Worm (Caenorhabditis elegans) whole organism, L1 larva: Measurements from ENCODE around the gene Y43B11AR.1.

Source experiments
- C04F5.9 ChIP-seq: sonication (generic microtip); optimal IDR thresholded peaks from 2 replicates; lab custom pipeline; 2016; ENCODE audit warnings: missing genetic modification characterization, missing compliant biosample characterization
- C34B4.2 ChIP-seq: sonication (generic microtip); optimal IDR thresholded peaks from 2 replicates; lab custom pipeline; 2017; ENCODE audit warnings: mild to moderate bottlenecking, missing genetic modification characterization, missing compliant biosample characterization
- F16B12.6 ChIP-seq: fragments of 150-350 bp; optimal IDR thresholded peaks from 2 replicates; lab custom pipeline; 2014; ENCODE audit warnings: missing biosample characterization, missing genetic modification characterization
- Y116A8C.19 ChIP-seq: sonication (generic microtip); optimal IDR thresholded peaks from 2 replicates; lab custom pipeline; 2016; ENCODE audit warnings: missing compliant biosample characterization, missing genetic modification characterization, borderline replicate concordance
- aha-1 ChIP-seq: fragments of 150-350 bp; optimal IDR thresholded peaks from 2 replicates; lab custom pipeline; 2014; ENCODE audit warnings: missing biosample characterization, missing genetic modification characterization
- alr-1 ChIP-seq: fragments of 200-800 bp; sonication (Bioruptor generic); optimal IDR thresholded peaks from 2 replicates; lab custom pipeline; 2018; ENCODE audit warnings: borderline replicate concordance, mild to moderate bottlenecking, missing genetic modification characterization, missing compliant biosample characterization
- ceh-88 ChIP-seq: fragments of 200-800 bp; sonication (Bioruptor generic); IDR thresholded peaks from 2 replicates; pipeline ENCODE4 v1.3.6; 2022; ENCODE audit warnings: missing genetic modification characterization, missing compliant biosample characterization
- ceh-90 ChIP-seq: sonication (generic microtip); optimal IDR thresholded peaks from 2 replicates; lab custom pipeline; 2016; ENCODE audit warnings: missing genetic modification characterization, missing compliant biosample characterization
- ces-1 ChIP-seq: fragments of 150-350 bp; optimal IDR thresholded peaks from 2 replicates; lab custom pipeline; 2014; ENCODE audit warnings: missing biosample characterization, missing genetic modification reagents, missing genetic modification characterization
- egl-13 ChIP-seq: sonication (generic microtip); optimal IDR thresholded peaks from 2 replicates; lab custom pipeline; 2016; ENCODE audit warnings: missing genotype, missing genetic modification reagents, missing genetic modification characterization, missing compliant biosample characterization
- egl-27 ChIP-seq, 2 experiments: fragments of 150-350 bp in 1 of 2; sonication (generic microtip); optimal IDR thresholded peaks; 3 replicates each; lab custom pipeline; 2017 to 2018; ENCODE audit warnings: missing biosample characterization in 2 of 2, missing genetic modification characterization in 2 of 2, missing genetic modification reagents in 2 of 2
- elt-2 ChIP-seq: sonication (generic microtip); optimal IDR thresholded peaks from 2 replicates; lab custom pipeline; 2016; ENCODE audit warnings: missing genetic modification characterization, mild to moderate bottlenecking, inconsistent platforms, missing compliant biosample characterization, missing genetic modification reagents
- ets-5 ChIP-seq: fragments of 200-800 bp; sonication (Bioruptor generic); IDR thresholded peaks from 2 replicates; pipeline ENCODE4 v1.3.6; 2022; ENCODE audit warnings: missing genetic modification characterization, missing compliant biosample characterization
- fkh-8 ChIP-seq: sonication (generic microtip); optimal IDR thresholded peaks from 2 replicates; lab custom pipeline; 2016; ENCODE audit warnings: mild to moderate bottlenecking, missing genetic modification characterization, missing compliant biosample characterization
- fos-1 ChIP-seq: fragments of 150-350 bp; optimal IDR thresholded peaks from 2 replicates; lab custom pipeline; 2014; ENCODE audit warnings: missing biosample characterization, missing genetic modification characterization
- grh-1 ChIP-seq: fragments of 200-800 bp; sonication (Bioruptor generic); IDR thresholded peaks from 2 replicates; pipeline ENCODE4 v1.3.6; 2022; ENCODE audit warnings: missing genetic modification reagents, missing genetic modification characterization, missing compliant biosample characterization
- hlh-17 ChIP-seq: fragments of 200-800 bp; sonication (Bioruptor generic); optimal IDR thresholded peaks from 2 replicates; lab custom pipeline; 2018; ENCODE audit warnings: missing genetic modification characterization, mild to moderate bottlenecking, missing compliant biosample characterization, moderate library complexity, borderline replicate concordance
- isw-1 ChIP-seq: fragments of 200-800 bp; sonication (Bioruptor generic); IDR thresholded peaks from 2 replicates; pipeline ENCODE4 v1.3.6; 2022; ENCODE audit warnings: missing genetic modification characterization, missing compliant biosample characterization
- lin-14 ChIP-seq: fragments of 200-800 bp; sonication (Bioruptor generic); optimal IDR thresholded peaks from 2 replicates; lab custom pipeline; 2018; ENCODE audit warnings: mild to moderate bottlenecking, missing genetic modification characterization, moderate library complexity, missing compliant biosample characterization
- lsy-2 ChIP-seq, 2 experiments: fragments of 150-350 bp; optimal IDR thresholded peaks; 2 replicates each; lab custom pipeline; 2014; ENCODE audit warnings: missing biosample characterization in 2 of 2, missing genetic modification characterization in 2 of 2
- mab-9 ChIP-seq: fragments of 200-800 bp; sonication (Bioruptor generic); IDR thresholded peaks from 2 replicates; pipeline ENCODE4 v1.3.6; 2022; ENCODE audit warnings: missing genetic modification reagents, missing genetic modification characterization, missing compliant biosample characterization
- mdl-1 ChIP-seq, 2 experiments: fragments of 150-350 bp; optimal IDR thresholded peaks; 2 replicates each; lab custom pipeline; 2014 to 2017; ENCODE audit warnings: missing biosample characterization in 2 of 2, missing genetic modification characterization in 2 of 2, inconsistent platforms in 1 of 2
- nhr-11 ChIP-seq: fragments of 150-350 bp; optimal IDR thresholded peaks from 2 replicates; lab custom pipeline; 2014; ENCODE audit warnings: missing biosample characterization, missing genetic modification characterization
- nhr-28 ChIP-seq: fragments of 150-350 bp; optimal IDR thresholded peaks from 2 replicates; lab custom pipeline; 2014; ENCODE audit warnings: missing biosample characterization, missing genetic modification characterization
- nhr-47 ChIP-seq: sonication (generic microtip); optimal IDR thresholded peaks from 2 replicates; lab custom pipeline; 2016; ENCODE audit warnings: mild to moderate bottlenecking, missing genetic modification characterization, moderate library complexity, missing compliant biosample characterization
- nhr-84 ChIP-seq: sonication (generic microtip); optimal IDR thresholded peaks from 2 replicates; lab custom pipeline; 2017; ENCODE audit warnings: missing biosample characterization, missing genetic modification characterization
- nhr-85 ChIP-seq: sonication (generic microtip); peaks from one replicate; lab custom pipeline; 2016; ENCODE audit warnings: missing genetic modification characterization, inconsistent platforms, missing compliant biosample characterization
- snpc-4 ChIP-seq: fragments of 150-350 bp; optimal IDR thresholded peaks from 2 replicates; lab custom pipeline; 2014; ENCODE audit warnings: missing biosample characterization, missing genetic modification characterization
- swsn-7 ChIP-seq: sonication (generic microtip); optimal IDR thresholded peaks from 2 replicates; lab custom pipeline; 2016; ENCODE audit warnings: missing genetic modification characterization, missing compliant biosample characterization
- unc-62 ChIP-seq: fragments of 150-350 bp; optimal IDR thresholded peaks from 2 replicates; lab custom pipeline; 2014; ENCODE audit warnings: missing biosample characterization, missing genetic modification reagents, missing genetic modification characterization
- unc-98 ChIP-seq: fragments of 200-800 bp; sonication (Bioruptor generic); IDR thresholded peaks from 2 replicates; pipeline ENCODE4 v1.3.6; 2022; ENCODE audit warnings: missing genetic modification characterization, missing compliant biosample characterization
- xbp-1 ChIP-seq: sonication (generic microtip); optimal IDR thresholded peaks from 2 replicates; lab custom pipeline; 2016; ENCODE audit warnings: missing genetic modification characterization, missing compliant biosample characterization

Gene Y43B11AR.1

ce11 chrIV:7057677-7058076, 23.6 kb upstream of the Y43B11AR.1 start, which contains the start of gene srx-50:
srx-50 (plus strand) TSS chrIV:7057977.
- no peak for TF ChIP-seq elt-2
- no peak for TF ChIP-seq nhr-47
- TF ChIP-seq C04F5.9: no peak
- TF ChIP-seq mab-9 (GFP tag; lab: Robert Waterston, UW): no peak
- no peak for TF ChIP-seq nhr-28 (tag; lab: Kevin White, UChicago)
- TF ChIP-seq hlh-17 (GFP tag; lab: Kevin White, UChicago): no peak
- no peak for TF ChIP-seq fkh-8 (tag; lab: Kevin White, UChicago)
- no peak for TF ChIP-seq grh-1 (GFP tag; lab: Robert Waterston, UW)
- TF ChIP-seq snpc-4 (tag; lab: Kevin White, UChicago): no peak
- no peak for TF ChIP-seq nhr-85 (tag; lab: Kevin White, UChicago)
- TF ChIP-seq unc-62 (GFP tag; lab: Kevin White, UChicago): no peak
- no peak for TF ChIP-seq swsn-7
- no peak for TF ChIP-seq egl-13 (tag; lab: Kevin White, UChicago)

- TF ChIP-seq nhr-28 (tag; lab: Kevin White, UChicago): no peak
- TF ChIP-seq mdl-1 (tag; optimal IDR thresholded peaks at IDR 0.05; lab: Kevin White, UChicago): no peak
- no peak for TF ChIP-seq elt-2
- no peak for TF ChIP-seq nhr-11 (tag; lab: Kevin White, UChicago)
- no peak for TF ChIP-seq ceh-90
- TF ChIP-seq nhr-84 (tag; lab: Kevin White, UChicago): no peak
- TF ChIP-seq ces-1 (GFP tag; lab: Kevin White, UChicago): no peak
- no peak for TF ChIP-seq unc-98 (GFP tag; lab: Robert Waterston, UW)
- no peak for TF ChIP-seq nhr-85 (tag; lab: Kevin White, UChicago)
- no peak for TF ChIP-seq xbp-1 (tag; lab: Kevin White, UChicago)
- TF ChIP-seq fos-1 (tag; lab: Kevin White, UChicago): no peak
- TF ChIP-seq egl-27 (tag; optimal IDR thresholded peaks at IDR 0.05; lab: Kevin White, UChicago): no peak
Measured at ce11 chrIV:7062697-7063096, 18.6 kb upstream of the Y43B11AR.1 start.

- TF ChIP-seq snpc-4 (tag; lab: Kevin White, UChicago) (no peak), unc-98 (GFP tag; lab: Robert Waterston, UW) (no peak)
- TF ChIP-seq, all 84 proteins: peak for 0
Measured at ce11 chrIV:7065022-7065421, 16.3 kb upstream of the Y43B11AR.1 start, which contains the start of gene Y43B11AL.1. Y43B11AL.1 (plus strand) TSS chrIV:7065322.

- TF ChIP-seq aha-1 (tag; lab: Kevin White, UChicago) (no peak), Y116A8C.19 (tag; lab: Kevin White, UChicago) (no peak), lin-14 (GFP tag; lab: Kevin White, UChicago) (no peak), lsy-2 (tag; optimal IDR thresholded peaks at IDR 0.05; lab: Kevin White, UChicago) (no peak), isw-1 (GFP tag; lab: Robert Waterston, UW) (no peak), alr-1 (tag; lab: Kevin White, UChicago) (no peak), C34B4.2 (no peak), ceh-88 (GFP tag; lab: Robert Waterston, UW) (no peak), hlh-17 (GFP tag; lab: Kevin White, UChicago) (no peak), F16B12.6 (no peak), ets-5 (no peak)
- TF ChIP-seq, all 84 proteins: peak for 0
Measured at ce11 chrIV:7067446-7067845, 13.9 kb upstream of the Y43B11AR.1 start.

ce11 chrIV:7072110-7072509, 9.2 kb upstream of the Y43B11AR.1 start, which contains the start of gene srg-48:
srg-48 (plus strand) TSS chrIV:7072410.
- TF ChIP-seq nhr-84 (tag; lab: Kevin White, UChicago): no peak
- no peak for TF ChIP-seq mdl-1 (tag; optimal IDR thresholded peaks at IDR 0.05; lab: Kevin White, UChicago)
- no peak for TF ChIP-seq unc-62 (GFP tag; lab: Kevin White, UChicago)
